Worm (Caenorhabditis elegans) whole organism, L4 larva: ENCODE measurements around the gene C45B11.5.

ENCODE experiments used
- F44E2.7 ChIP-seq: fragments of 200-800 bp; sonication (Bioruptor generic); IDR thresholded peaks from 2 replicates; pipeline ENCODE4 v2.1.2; 2022; ENCODE audit warnings: missing genetic modification characterization, missing compliant biosample characterization
- nhr-111 ChIP-seq: fragments of 200-800 bp; sonication (Bioruptor generic); optimal IDR thresholded peaks from 2 replicates; lab custom pipeline; 2018; ENCODE audit warnings: mild to moderate bottlenecking, missing genetic modification characterization, missing compliant biosample characterization
- nhr-25 ChIP-seq: sonication (generic microtip); optimal IDR thresholded peaks from 2 replicates; lab custom pipeline; 2017; ENCODE audit warnings: missing genetic modification characterization, mild to moderate bottlenecking, missing compliant biosample characterization, antibody characterized with exemption, moderate library complexity, borderline replicate concordance; ENCODE audit not compliant: insufficient read depth
- pqm-1 ChIP-seq: sonication (generic microtip); optimal IDR thresholded peaks from 2 replicates; lab custom pipeline; 2017; ENCODE audit warnings: missing biosample characterization, missing genetic modification characterization

DNA sequence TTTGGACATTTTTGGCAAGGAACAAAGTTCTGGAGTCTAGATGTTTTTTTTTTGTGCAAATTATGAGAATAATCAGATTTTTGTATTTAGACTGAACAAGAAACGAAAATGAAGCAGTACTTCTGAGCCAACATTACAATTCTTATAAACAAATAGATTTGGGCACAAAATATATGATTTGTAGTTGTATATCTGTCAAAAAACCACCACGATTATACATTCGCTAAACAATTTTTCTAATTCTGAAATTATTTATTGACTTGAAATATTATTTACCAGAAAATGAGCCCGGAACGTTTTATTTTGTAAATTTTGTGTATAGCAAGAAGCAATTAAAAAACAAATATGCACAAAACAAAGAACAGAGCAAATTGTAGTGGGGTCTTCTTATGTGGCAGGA is 29.9 kb downstream of the C45B11.5 start:
- TF ChIP-seq nhr-111 (GFP tag; lab: Kevin White, UChicago) = no peak
- TF ChIP-seq F44E2.7 (GFP tag; lab: Robert Waterston, UW) = no peak
- no peak for TF ChIP-seq pqm-1 (tag; lab: Kevin White, UChicago)
- TF ChIP-seq nhr-25 (tag; lab: Kevin White, UChicago) = no peak
